Worm (Caenorhabditis elegans) whole organism, L2 larva: ENCODE measurements around the gene F45D3.3.

Source experiments
- blmp-1 ChIP-seq: sonication (generic microtip); optimal IDR thresholded peaks from 2 replicates; lab custom pipeline; 2017; ENCODE audit warnings: missing genetic modification characterization, mild to moderate bottlenecking, missing compliant biosample characterization, antibody characterized with exemption, moderate library complexity; ENCODE audit not compliant: insufficient read depth
- lin-13 ChIP-seq: fragments of 150-350 bp; optimal IDR thresholded peaks from 2 replicates; lab custom pipeline; 2014; ENCODE audit warnings: missing biosample characterization, missing genetic modification reagents, missing genetic modification characterization
- lsy-2 ChIP-seq, 2 experiments: fragments of 150-350 bp in 1 of 2; sonication (generic microtip) in 1 of 2; optimal IDR thresholded peaks; 2 replicates each; lab custom pipeline; 2014 to 2017; ENCODE audit warnings: missing biosample characterization in 2 of 2, missing genetic modification characterization in 2 of 2
- nhr-10 ChIP-seq: sonication (generic microtip); optimal IDR thresholded peaks from 2 replicates; lab custom pipeline; 2017; ENCODE audit warnings: missing biosample characterization, missing genetic modification characterization
- unc-39 ChIP-seq: fragments of 150-350 bp; optimal IDR thresholded peaks from 2 replicates; lab custom pipeline; 2014; ENCODE audit warnings: missing biosample characterization, missing genetic modification characterization
- ztf-1 ChIP-seq: fragments of 200-800 bp; sonication (Bioruptor generic); conservative IDR thresholded peaks from 2 replicates; pipeline ENCODE4 v1.3.6; 2022; ENCODE audit warnings: missing genetic modification characterization, missing compliant biosample characterization

DNA sequence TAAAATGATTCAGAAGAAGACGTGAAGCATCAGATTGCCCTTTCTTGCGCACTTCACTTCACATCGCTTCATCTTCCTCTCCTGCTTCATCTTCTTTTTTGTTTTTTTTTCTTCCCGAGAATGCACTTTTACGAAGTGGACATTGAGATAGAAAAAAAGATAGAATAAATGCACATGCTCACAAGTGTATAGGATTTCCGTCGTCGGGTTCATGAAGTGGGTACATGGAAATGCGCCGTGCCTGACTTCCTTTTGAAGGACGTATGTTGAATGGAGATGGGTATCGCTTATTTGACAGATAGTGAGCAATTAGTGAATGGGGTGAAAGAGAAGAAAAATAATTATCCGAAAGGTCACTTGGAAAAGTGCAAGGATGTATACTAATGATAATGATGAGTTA, 20.1 kb downstream of the F45D3.3 start:
- TF ChIP-seq ztf-1 (GFP tag; lab: Robert Waterston, UW) (no peak), blmp-1 (tag; lab: Kevin White, UChicago) (no peak), lin-13 (no peak), nhr-10 (no peak), lsy-2 (tag; optimal IDR thresholded peaks at IDR 0.05; lab: Kevin White, UChicago) (peak in 1 of 2 experiments; percentile 32), unc-39 (no peak)
